Worm (Caenorhabditis elegans) whole organism, L4 larva: Measurements from ENCODE around the gene F39G3.2.

Experiments used
- F10B5.3 ChIP-seq: sonication (generic microtip); optimal IDR thresholded peaks from 2 replicates; lab custom pipeline; 2016; ENCODE audit warnings: mild to moderate bottlenecking, missing genetic modification characterization, missing compliant biosample characterization
- F26F4.8 ChIP-seq: fragments of 200-800 bp; sonication (Bioruptor generic); conservative IDR thresholded peaks from 2 replicates; pipeline ENCODE4 v1.3.6; 2022; ENCODE audit warnings: missing genetic modification characterization, missing compliant biosample characterization
- R02D3.7 ChIP-seq: fragments of 150-350 bp; sonication (generic microtip); optimal IDR thresholded peaks from 3 replicates; lab custom pipeline; 2014; ENCODE audit warnings: missing biosample characterization, missing genetic modification characterization
- T20F7.1 ChIP-seq: fragments of 200-800 bp; sonication (Bioruptor generic); optimal IDR thresholded peaks from 2 replicates; lab custom pipeline; 2018; ENCODE audit warnings: mild to moderate bottlenecking, missing genetic modification characterization, missing compliant biosample characterization
- T26A8.4 ChIP-seq: fragments of 200-800 bp; sonication (Bioruptor generic); IDR thresholded peaks from 2 replicates; pipeline ENCODE4 v1.3.6; 2022; ENCODE audit warnings: missing genetic modification characterization, missing compliant biosample characterization
- Y105C5A.15 ChIP-seq: fragments of 200-800 bp; sonication (Bioruptor generic); IDR thresholded peaks from 2 replicates; pipeline ENCODE4 v1.3.6; 2022; ENCODE audit warnings: missing genetic modification characterization, missing compliant biosample characterization
- aha-1 ChIP-seq: fragments of 150-350 bp; peaks from one replicate; lab custom pipeline; 2014; ENCODE audit warnings: missing biosample characterization, missing genetic modification characterization
- aly-2 ChIP-seq: sonication (generic microtip); optimal IDR thresholded peaks from 2 replicates; lab custom pipeline; 2018; ENCODE audit warnings: missing biosample characterization, missing genetic modification characterization
- ama-1 ChIP-seq: fragments of 150-350 bp; optimal IDR thresholded peaks from 2 replicates; lab custom pipeline; 2014; ENCODE audit warnings: inconsistent platforms, mixed read lengths
- attf-4 ChIP-seq: sonication (generic microtip); optimal IDR thresholded peaks from 3 replicates; lab custom pipeline; 2017; ENCODE audit warnings: missing biosample characterization, missing genetic modification characterization
- ceh-20 ChIP-seq: fragments of 200-800 bp; sonication (Bioruptor generic); IDR thresholded peaks from 2 replicates; pipeline ENCODE4 v1.3.6; 2022; ENCODE audit warnings: missing genetic modification reagents, missing genetic modification characterization, missing compliant biosample characterization
- ceh-28 ChIP-seq: fragments of 150-350 bp; optimal IDR thresholded peaks from 2 replicates; lab custom pipeline; 2014; ENCODE audit warnings: missing biosample characterization, missing genetic modification reagents, missing genetic modification characterization
- ces-1 ChIP-seq: fragments of 150-350 bp; sonication (generic microtip); optimal IDR thresholded peaks from 4 replicates; lab custom pipeline; 2014; ENCODE audit warnings: missing biosample characterization, missing genetic modification reagents, missing genetic modification characterization
- cey-2 ChIP-seq: sonication (generic microtip); optimal IDR thresholded peaks from 3 replicates; lab custom pipeline; 2017; ENCODE audit warnings: missing genetic modification characterization, mild to moderate bottlenecking, missing compliant biosample characterization, antibody characterized with exemption, borderline replicate concordance; ENCODE audit not compliant: insufficient read depth
- daf-16 ChIP-seq, 3 experiments: sonication (generic microtip); optimal IDR thresholded peaks; 2 replicates each; lab custom pipeline; 2016 to 2017; ENCODE audit warnings: missing genetic modification characterization in 3 of 3, missing genetic modification reagents in 3 of 3, mild to moderate bottlenecking in 2 of 3, missing compliant biosample characterization in 2 of 3, missing biosample characterization in 1 of 3, moderate library complexity in 1 of 3
- daf-19 ChIP-seq: fragments of 200-800 bp; sonication (Bioruptor generic); conservative IDR thresholded peaks from 2 replicates; pipeline ENCODE4 v1.3.6; 2022; ENCODE audit warnings: missing genetic modification characterization, missing compliant biosample characterization
- dmd-6 ChIP-seq: fragments of 200-800 bp; sonication (Bioruptor generic); IDR thresholded peaks from 2 replicates; pipeline ENCODE4 v1.3.6; 2022; ENCODE audit warnings: missing genetic modification reagents, missing genetic modification characterization, missing compliant biosample characterization
- duxl-1 ChIP-seq: sonication (generic microtip); optimal IDR thresholded peaks from 2 replicates; lab custom pipeline; 2016; ENCODE audit warnings: mild to moderate bottlenecking, missing genetic modification characterization, moderate library complexity, missing compliant biosample characterization; ENCODE audit not compliant: poor library complexity
- dve-1 ChIP-seq: sonication (generic microtip); optimal IDR thresholded peaks from 2 replicates; lab custom pipeline; 2017; ENCODE audit warnings: antibody characterized with exemption, mild to moderate bottlenecking, missing genetic modification characterization, missing compliant biosample characterization; ENCODE audit not compliant: insufficient read depth
- egl-27 ChIP-seq: sonication (generic microtip); optimal IDR thresholded peaks from 3 replicates; lab custom pipeline; 2017; ENCODE audit warnings: missing biosample characterization, missing genetic modification reagents, missing genetic modification characterization
- hif-1 ChIP-seq, 2 experiments: sonication (generic microtip); optimal IDR thresholded peaks; 2 replicates each; lab custom pipeline; 2016 to 2017; ENCODE audit warnings: missing compliant biosample characterization in 2 of 2, missing genetic modification characterization in 2 of 2, missing genetic modification reagents in 2 of 2, missing genotype in 2 of 2, mild to moderate bottlenecking in 1 of 2
- hlh-11 ChIP-seq: fragments of 200-800 bp; sonication (Bioruptor generic); optimal IDR thresholded peaks from 2 replicates; lab custom pipeline; 2018; ENCODE audit warnings: mild to moderate bottlenecking, missing genetic modification characterization, missing compliant biosample characterization
- hmg-1.1 ChIP-seq: fragments of 200-800 bp; sonication (Bioruptor generic); IDR thresholded peaks from 2 replicates; pipeline ENCODE4 v1.3.6; 2022; ENCODE audit warnings: missing genetic modification reagents, missing genetic modification characterization, missing compliant biosample characterization
- jun-1 ChIP-seq: fragments of 150-350 bp; optimal IDR thresholded peaks from 2 replicates; lab custom pipeline; 2014; ENCODE audit warnings: missing biosample characterization, missing genetic modification reagents, missing genetic modification characterization
- lim-7 ChIP-seq: fragments of 200-800 bp; sonication (Bioruptor generic); IDR thresholded peaks from 2 replicates; pipeline ENCODE4 v1.3.6; 2022; ENCODE audit warnings: missing genetic modification characterization, missing compliant biosample characterization
- lin-1 ChIP-seq: fragments of 200-800 bp; sonication (Bioruptor generic); IDR thresholded peaks from 2 replicates; pipeline ENCODE4 v1.3.6; 2022; ENCODE audit warnings: missing genetic modification reagents, missing genetic modification characterization, missing compliant biosample characterization
- lin-13 ChIP-seq: fragments of 150-350 bp; optimal IDR thresholded peaks from 2 replicates; lab custom pipeline; 2014; ENCODE audit warnings: missing biosample characterization, missing genetic modification reagents, missing genetic modification characterization
- lin-29 ChIP-seq: fragments of 200-800 bp; sonication (Bioruptor generic); IDR thresholded peaks from 2 replicates; pipeline ENCODE4 v1.3.6; 2022; ENCODE audit warnings: missing genetic modification reagents, missing genetic modification characterization, missing compliant biosample characterization
- lin-38 ChIP-seq: fragments of 200-800 bp; sonication (Bioruptor generic); IDR thresholded peaks from 2 replicates; pipeline ENCODE4 v1.3.6; 2022; ENCODE audit warnings: missing genetic modification reagents, missing genetic modification characterization, missing compliant biosample characterization
- lsy-2 ChIP-seq, 2 experiments: fragments of 150-350 bp in 1 of 2; sonication (generic microtip) in 1 of 2; optimal IDR thresholded peaks; 2 replicates each; lab custom pipeline; 2014 to 2017; ENCODE audit warnings: missing biosample characterization in 2 of 2, missing genetic modification characterization in 2 of 2
- madf-9 ChIP-seq: fragments of 200-800 bp; sonication (Bioruptor generic); conservative IDR thresholded peaks from 2 replicates; pipeline ENCODE4 v1.3.6; 2022; ENCODE audit warnings: missing genetic modification reagents, missing genetic modification characterization, missing compliant biosample characterization
- mdl-1 ChIP-seq, 2 experiments: fragments of 150-350 bp in 1 of 2; sonication (generic microtip) in 1 of 2; optimal IDR thresholded peaks; 2 replicates each; lab custom pipeline; 2014 to 2017; ENCODE audit warnings: missing biosample characterization in 2 of 2, missing genetic modification characterization in 2 of 2
- mdt-29 ChIP-seq: fragments of 200-800 bp; sonication (Bioruptor generic); IDR thresholded peaks from 2 replicates; pipeline ENCODE4 v1.3.6; 2022; ENCODE audit warnings: missing genetic modification reagents, missing genetic modification characterization, missing compliant biosample characterization
- mes-2 ChIP-seq: sonication (generic microtip); optimal IDR thresholded peaks from 2 replicates; lab custom pipeline; 2016; ENCODE audit warnings: missing genotype, mild to moderate bottlenecking, missing genetic modification characterization, missing compliant biosample characterization; ENCODE audit not compliant: poor library complexity, severe bottlenecking
- mxl-2 ChIP-seq: fragments of 200-800 bp; sonication (Bioruptor generic); conservative IDR thresholded peaks from 2 replicates; pipeline ENCODE4 v1.3.6; 2022; ENCODE audit warnings: missing genetic modification reagents, missing genetic modification characterization, missing compliant biosample characterization
- nhr-10 ChIP-seq: fragments of 150-350 bp; optimal IDR thresholded peaks from 2 replicates; lab custom pipeline; 2014; ENCODE audit warnings: missing biosample characterization, missing genetic modification characterization
- nhr-28 ChIP-seq: fragments of 150-350 bp; optimal IDR thresholded peaks from 2 replicates; lab custom pipeline; 2014; ENCODE audit warnings: missing biosample characterization, missing genetic modification characterization
- nhr-41 ChIP-seq: fragments of 200-800 bp; sonication (Bioruptor generic); IDR thresholded peaks from 2 replicates; pipeline ENCODE4 v1.3.6; 2022; ENCODE audit warnings: missing genetic modification reagents, missing genetic modification characterization, missing compliant biosample characterization
- nhr-42 ChIP-seq: fragments of 200-800 bp; sonication (Bioruptor generic); IDR thresholded peaks from 2 replicates; pipeline ENCODE4 v1.3.6; 2022; ENCODE audit warnings: missing genetic modification characterization, missing compliant biosample characterization
- nhr-48 ChIP-seq: sonication (generic microtip); optimal IDR thresholded peaks from 2 replicates; lab custom pipeline; 2016; ENCODE audit warnings: mild to moderate bottlenecking, missing genetic modification characterization, missing compliant biosample characterization
- nhr-76 ChIP-seq: fragments of 150-350 bp; optimal IDR thresholded peaks from 2 replicates; lab custom pipeline; 2014; ENCODE audit warnings: missing biosample characterization, missing genetic modification characterization
- pqm-1 ChIP-seq: sonication (generic microtip); optimal IDR thresholded peaks from 2 replicates; lab custom pipeline; 2017; ENCODE audit warnings: missing biosample characterization, missing genetic modification characterization
- sdz-12 ChIP-seq: fragments of 200-800 bp; sonication (Bioruptor generic); optimal IDR thresholded peaks from 2 replicates; lab custom pipeline; 2018; ENCODE audit warnings: mild to moderate bottlenecking, missing genetic modification characterization, missing compliant biosample characterization
- skn-1 ChIP-seq: fragments of 150-350 bp; optimal IDR thresholded peaks from 2 replicates; lab custom pipeline; 2014; ENCODE audit warnings: missing biosample characterization, missing genetic modification characterization
- snpc-4 ChIP-seq: fragments of 150-350 bp; optimal IDR thresholded peaks from 2 replicates; lab custom pipeline; 2014; ENCODE audit warnings: missing biosample characterization, missing genetic modification characterization
- spr-1 ChIP-seq: sonication (generic microtip); optimal IDR thresholded peaks from 2 replicates; lab custom pipeline; 2016; ENCODE audit warnings: mild to moderate bottlenecking, missing genetic modification characterization, missing compliant biosample characterization
- unc-62 ChIP-seq, 3 experiments: fragments of 150-350 bp in 1 of 3; sonication (generic microtip); optimal IDR thresholded peaks in 2 of 3; peaks in 1 of 3; 1 replicate in 1 of 3; 2 replicates in 2 of 3; lab custom pipeline; 2014 to 2017; ENCODE audit warnings: missing biosample characterization in 3 of 3, missing genetic modification characterization in 3 of 3, missing genetic modification reagents in 3 of 3, missing genotype in 1 of 3

F39G3.2 gene

DNA sequence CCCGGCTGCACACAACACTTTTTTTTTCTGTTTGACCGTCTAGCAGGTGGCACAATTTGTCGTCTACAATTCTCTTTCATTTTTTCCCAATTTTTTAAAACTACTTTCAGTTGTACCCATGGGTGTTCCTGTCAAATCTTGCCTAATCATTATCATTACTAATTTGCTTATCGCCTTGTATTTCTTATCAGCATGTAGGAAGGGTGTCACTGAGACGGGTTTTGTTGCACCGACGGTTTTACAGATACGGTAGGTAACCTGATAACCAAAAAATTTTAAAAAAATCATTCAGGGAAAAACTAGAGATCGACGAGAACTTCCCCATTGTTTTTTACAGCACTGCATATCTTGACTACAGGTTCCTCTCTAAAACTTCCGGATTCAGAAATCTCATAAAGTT, at the start of gene F39G3.2:
Gene F39G3.2, plus strand, starts transcription at position 105 of the 400 bp plus-strand sequence.
- TF ChIP-seq dve-1 (tag; lab: Kevin White, UChicago) (peak; percentile 54), mdl-1 (tag; optimal IDR thresholded peaks at IDR 0.05; lab: Kevin White, UChicago) (no peak), F10B5.3 (tag; lab: Kevin White, UChicago) (no peak), nhr-42 (GFP tag; lab: Robert Waterston, UW) (no peak), unc-62 (GFP tag; optimal IDR thresholded peaks at IDR 0.05 in 1 of 2; lab: Kevin White, UChicago) (peak in 1 of 2 experiments; percentile 40), unc-62 (tag; optimal IDR thresholded peaks at IDR 0.05; lab: Kevin White, UChicago) (no peak), ceh-20 (GFP tag; lab: Robert Waterston, UW) (no peak), dmd-6 (GFP tag; lab: Robert Waterston, UW) (peak; percentile 59), T26A8.4 (GFP tag; lab: Robert Waterston, UW) (no peak), spr-1 (no peak), hlh-11 (peak; percentile 56), pqm-1 (tag; lab: Kevin White, UChicago) (peak; percentile 89), nhr-28 (tag; lab: Kevin White, UChicago) (peak; percentile 72), Y105C5A.15 (GFP tag; lab: Robert Waterston, UW) (no peak), hif-1 (tag; optimal IDR thresholded peaks at IDR 0.05; lab: Kevin White, UChicago) (no peak), aly-2 (tag; lab: Kevin White, UChicago) (no peak), daf-16 (GFP tag; optimal IDR thresholded peaks at IDR 0.05; lab: Kevin White, UChicago) (no peak), daf-16 (tag; optimal IDR thresholded peaks at IDR 0.05; lab: Kevin White, UChicago) (peak; percentile 37), lin-1 (0 out of 2 replicates have a peak, but pooled peaks have one; percentile 12)
- TF ChIP-seq, all 104 proteins: peak for 8

DNA sequence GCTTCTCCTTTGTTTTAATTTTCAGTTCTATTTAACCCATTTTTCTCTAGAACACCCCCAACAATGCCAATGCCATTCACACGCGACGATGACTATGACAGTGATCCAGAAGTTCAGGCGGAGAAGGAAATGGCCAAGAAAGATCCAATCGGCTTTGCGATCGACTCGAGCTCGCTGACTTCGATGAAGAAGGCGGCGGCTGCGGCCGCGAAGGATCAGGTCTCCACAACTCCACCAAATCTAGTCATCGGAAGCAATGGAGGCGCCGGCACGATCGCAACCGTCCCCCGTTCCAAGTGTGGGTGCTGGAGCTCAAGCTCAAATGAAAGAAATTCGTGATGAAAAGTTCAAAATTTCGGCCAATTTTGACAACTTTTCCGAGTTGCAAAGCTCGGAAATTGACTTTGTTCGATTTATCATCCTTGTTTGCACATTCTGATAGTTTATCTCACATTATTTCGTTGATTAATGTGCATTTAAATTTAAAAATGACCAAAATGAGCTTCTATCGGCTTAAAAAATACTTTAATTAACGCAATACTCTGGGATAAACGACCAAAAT, 49.6 kb upstream of the F39G3.2 start, which contains the start of gene K03B4.2:
Gene K03B4.2, plus strand, starts transcription at position 51 of the 562 bp plus-strand sequence.
- TF ChIP-seq lin-38 (GFP tag; lab: Robert Waterston, UW) (no peak), mdt-29 (GFP tag; lab: Robert Waterston, UW) (no peak), hif-1 (tag; optimal IDR thresholded peaks at IDR 0.05; lab: Kevin White, UChicago) (no peak), sdz-12 (GFP tag; lab: Kevin White, UChicago) (no peak), lin-29 (no peak), snpc-4 (tag; lab: Kevin White, UChicago) (no peak), aha-1 (tag; lab: Kevin White, UChicago) (peak; percentile 94), mes-2 (tag; lab: Kevin White, UChicago) (no peak), mxl-2 (GFP tag; lab: Robert Waterston, UW) (no peak), dve-1 (tag; lab: Kevin White, UChicago) (no peak), attf-4 (tag; lab: Kevin White, UChicago) (no peak), lim-7 (peak; percentile 55), cey-2 (no peak), hlh-11 (no peak), ceh-20 (GFP tag; lab: Robert Waterston, UW) (no peak), T20F7.1 (no peak), spr-1 (no peak), ceh-28 (tag; lab: Kevin White, UChicago) (no peak), nhr-41 (no peak), jun-1 (tag; lab: Kevin White, UChicago) (no peak), duxl-1 (tag; lab: Kevin White, UChicago) (no peak), nhr-76 (tag; lab: Kevin White, UChicago) (no peak), nhr-10 (tag; lab: Kevin White, UChicago) (no peak), daf-19 (no peak), nhr-48 (tag; lab: Kevin White, UChicago) (no peak), lin-13 (GFP tag; lab: Kevin White, UChicago) (no peak), egl-27 (tag; lab: Kevin White, UChicago) (no peak), R02D3.7 (no peak), lsy-2 (tag; optimal IDR thresholded peaks at IDR 0.05; lab: Kevin White, UChicago) (no peak), ama-1 (lab: Kevin White, UChicago) (peak; percentile 5), madf-9 (no peak), skn-1 (tag; lab: Kevin White, UChicago) (no peak), ces-1 (GFP tag; lab: Kevin White, UChicago) (no peak), dmd-6 (GFP tag; lab: Robert Waterston, UW) (no peak), hmg-1.1 (GFP tag; lab: Robert Waterston, UW) (no peak), F26F4.8 (GFP tag; lab: Robert Waterston, UW) (0 out of 2 replicates have a peak, but pooled peaks have one; percentile 26)
